Worm (Caenorhabditis elegans) whole organism, L3 larva: Measurements from ENCODE around the gene T24C2.5.

ENCODE experiments used
- ZK546.5 ChIP-seq: sonication (generic microtip); optimal IDR thresholded peaks from 2 replicates; lab custom pipeline; 2017; ENCODE audit warnings: missing biosample characterization, missing genetic modification characterization
- aly-2 ChIP-seq: fragments of 150-350 bp; optimal IDR thresholded peaks from 2 replicates; lab custom pipeline; 2014; ENCODE audit warnings: missing biosample characterization, missing genetic modification characterization
- ama-1 ChIP-seq: fragments of 150-350 bp; optimal IDR thresholded peaks from 2 replicates; lab custom pipeline; 2018
- ceh-28 ChIP-seq: fragments of 150-350 bp; optimal IDR thresholded peaks from 2 replicates; lab custom pipeline; 2014; ENCODE audit warnings: missing biosample characterization, missing genetic modification reagents, missing genetic modification characterization
- egl-27 ChIP-seq: sonication (generic microtip); optimal IDR thresholded peaks from 4 replicates; lab custom pipeline; 2017; ENCODE audit warnings: missing biosample characterization, missing genetic modification reagents, missing genetic modification characterization
- egl-5 ChIP-seq: fragments of 150-350 bp; optimal IDR thresholded peaks from 2 replicates; lab custom pipeline; 2017; ENCODE audit warnings: missing biosample characterization, missing genetic modification reagents, missing genetic modification characterization, inconsistent platforms
- elt-1 ChIP-seq: fragments of 150-350 bp; optimal IDR thresholded peaks from 2 replicates; lab custom pipeline; 2014; ENCODE audit warnings: missing biosample characterization, missing genetic modification characterization
- elt-2 ChIP-seq: sonication (generic microtip); optimal IDR thresholded peaks from 2 replicates; lab custom pipeline; 2016; ENCODE audit warnings: missing genetic modification reagents, mild to moderate bottlenecking, missing genetic modification characterization, missing compliant biosample characterization
- elt-3 ChIP-seq, 3 experiments: fragments of 150-350 bp in 1 of 3; sonication (generic microtip) in 2 of 3; optimal IDR thresholded peaks; 2 replicates in 2 of 3; 4 replicates in 1 of 3; lab custom pipeline; 2014 to 2017; ENCODE audit warnings: missing biosample characterization in 3 of 3, missing genetic modification characterization in 3 of 3
- eor-1 ChIP-seq, 2 experiments: fragments of 150-350 bp; optimal IDR thresholded peaks; 2 replicates each; lab custom pipeline; 2014 to 2018; ENCODE audit warnings: missing biosample characterization in 2 of 2, missing genetic modification characterization in 2 of 2
- fkh-2 ChIP-seq: fragments of 150-350 bp; optimal IDR thresholded peaks from 2 replicates; lab custom pipeline; 2014; ENCODE audit warnings: missing biosample characterization, missing genetic modification reagents, missing genetic modification characterization
- fos-1 ChIP-seq: fragments of 150-350 bp; optimal IDR thresholded peaks from 2 replicates; lab custom pipeline; 2014; ENCODE audit warnings: missing biosample characterization, missing genetic modification characterization
- jun-1 ChIP-seq: fragments of 150-350 bp; optimal IDR thresholded peaks from 2 replicates; lab custom pipeline; 2014; ENCODE audit warnings: missing biosample characterization, missing genetic modification reagents, missing genetic modification characterization
- lin-39 ChIP-seq: fragments of 150-350 bp; optimal IDR thresholded peaks from 2 replicates; lab custom pipeline; 2018; ENCODE audit warnings: missing biosample characterization, missing genetic modification reagents, missing genetic modification characterization
- lsy-12 ChIP-seq: sonication (generic microtip); optimal IDR thresholded peaks from 2 replicates; lab custom pipeline; 2016; ENCODE audit warnings: mild to moderate bottlenecking, missing genetic modification characterization, missing compliant biosample characterization
- mdl-1 ChIP-seq: fragments of 150-350 bp; optimal IDR thresholded peaks from 2 replicates; lab custom pipeline; 2014; ENCODE audit warnings: missing biosample characterization, missing genetic modification characterization
- mml-1 ChIP-seq: fragments of 150-350 bp; sonication (generic microtip); optimal IDR thresholded peaks from 3 replicates; lab custom pipeline; 2014; ENCODE audit warnings: missing biosample characterization, missing genetic modification characterization
- nfya-1 ChIP-seq: sonication (generic microtip); optimal IDR thresholded peaks from 2 replicates; lab custom pipeline; 2017; ENCODE audit warnings: missing genetic modification characterization, mild to moderate bottlenecking, missing compliant biosample characterization, antibody characterized with exemption, moderate library complexity; ENCODE audit not compliant: insufficient read depth
- nhr-12 ChIP-seq: fragments of 150-350 bp; optimal IDR thresholded peaks from 2 replicates; lab custom pipeline; 2014; ENCODE audit warnings: missing biosample characterization, missing genetic modification characterization
- nhr-23 ChIP-seq: fragments of 150-350 bp; optimal IDR thresholded peaks from 2 replicates; lab custom pipeline; 2014; ENCODE audit warnings: missing biosample characterization, missing genetic modification reagents, missing genetic modification characterization
- nhr-237 ChIP-seq: fragments of 150-350 bp; optimal IDR thresholded peaks from 2 replicates; lab custom pipeline; 2014; ENCODE audit warnings: missing biosample characterization, missing genetic modification characterization
- nhr-25 ChIP-seq: sonication (generic microtip); optimal IDR thresholded peaks from 2 replicates; lab custom pipeline; 2017; ENCODE audit warnings: missing biosample characterization, missing genetic modification characterization
- nhr-28 ChIP-seq: fragments of 150-350 bp; optimal IDR thresholded peaks from 2 replicates; lab custom pipeline; 2014; ENCODE audit warnings: missing biosample characterization, missing genetic modification characterization
- nhr-43 ChIP-seq: sonication (generic microtip); optimal IDR thresholded peaks from 2 replicates; lab custom pipeline; 2016; ENCODE audit warnings: mild to moderate bottlenecking, missing genetic modification characterization, missing compliant biosample characterization; ENCODE audit not compliant: poor library complexity, severe bottlenecking
- nhr-76 ChIP-seq: fragments of 150-350 bp; sonication (generic microtip); optimal IDR thresholded peaks from 5 replicates; lab custom pipeline; 2014; ENCODE audit warnings: missing biosample characterization, missing genetic modification characterization
- nhr-77 ChIP-seq: fragments of 150-350 bp; optimal IDR thresholded peaks from 2 replicates; lab custom pipeline; 2014; ENCODE audit warnings: missing biosample characterization, missing genetic modification characterization
- pha-4 ChIP-seq: fragments of 150-350 bp; optimal IDR thresholded peaks from 2 replicates; lab custom pipeline; 2014; ENCODE audit warnings: missing biosample characterization, missing genetic modification reagents, missing genetic modification characterization
- pqm-1 ChIP-seq: fragments of 150-350 bp; optimal IDR thresholded peaks from 2 replicates; lab custom pipeline; 2017; ENCODE audit warnings: missing biosample characterization, missing genetic modification characterization, inconsistent platforms
- skn-1 ChIP-seq: fragments of 150-350 bp; optimal IDR thresholded peaks from 2 replicates; lab custom pipeline; 2014; ENCODE audit warnings: missing biosample characterization, missing genetic modification characterization
- tbx-2 ChIP-seq: sonication (generic microtip); optimal IDR thresholded peaks from 2 replicates; lab custom pipeline; 2016; ENCODE audit warnings: mild to moderate bottlenecking, missing genetic modification characterization, missing compliant biosample characterization
- unc-39 ChIP-seq: sonication (generic microtip); optimal IDR thresholded peaks from 4 replicates; lab custom pipeline; 2017; ENCODE audit warnings: missing biosample characterization, missing genetic modification characterization
- unc-62 ChIP-seq: fragments of 150-350 bp; sonication (generic microtip); optimal IDR thresholded peaks from 4 replicates; lab custom pipeline; 2014; ENCODE audit warnings: missing biosample characterization, missing genetic modification reagents, missing genetic modification characterization
- ztf-11 ChIP-seq: fragments of 150-350 bp; optimal IDR thresholded peaks from 2 replicates; lab custom pipeline; 2014; ENCODE audit warnings: missing biosample characterization, missing genetic modification characterization

T24C2.5 gene

DNA sequence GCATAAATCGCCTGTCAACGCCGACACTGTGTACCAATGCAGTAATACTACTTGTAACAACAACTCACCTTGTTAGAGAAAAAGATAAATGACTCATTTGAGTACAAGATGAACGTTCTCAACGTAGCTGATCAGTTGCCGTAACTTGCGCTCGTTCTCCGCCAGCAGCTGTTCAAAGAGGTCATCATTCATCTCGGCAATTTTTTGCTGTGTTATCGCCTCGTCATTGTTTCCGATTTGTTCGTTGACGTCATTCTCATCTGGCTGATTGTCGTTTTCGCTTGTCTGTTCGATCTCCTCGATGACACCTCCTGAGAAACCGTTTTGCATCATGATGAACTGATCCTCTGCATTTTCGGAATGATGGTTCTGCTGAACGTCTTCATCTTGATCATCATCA is 30.9 kb upstream of the T24C2.5 start:
- TF ChIP-seq elt-3 (tag; optimal IDR thresholded peaks at IDR 0.05; lab: Kevin White, UChicago) (no peak), nfya-1 (tag; lab: Kevin White, UChicago) (no peak), nhr-23 (tag; lab: Kevin White, UChicago) (peak; percentile 69), nhr-43 (peak; percentile 17), egl-5 (tag; lab: Kevin White, UChicago) (no peak), nhr-76 (no peak), nhr-25 (tag; lab: Kevin White, UChicago) (peak; percentile 74), lin-39 (peak; percentile 23), skn-1 (tag; lab: Kevin White, UChicago) (no peak), lsy-12 (tag; lab: Kevin White, UChicago) (no peak), elt-1 (tag; lab: Kevin White, UChicago) (peak; percentile 42), mdl-1 (tag; lab: Kevin White, UChicago) (no peak), eor-1 (tag; optimal IDR thresholded peaks at IDR 0.05; lab: Kevin White, UChicago) (no peak), mml-1 (tag; lab: Kevin White, UChicago) (no peak)
- TF ChIP-seq, all 47 proteins: peak for 5

DNA sequence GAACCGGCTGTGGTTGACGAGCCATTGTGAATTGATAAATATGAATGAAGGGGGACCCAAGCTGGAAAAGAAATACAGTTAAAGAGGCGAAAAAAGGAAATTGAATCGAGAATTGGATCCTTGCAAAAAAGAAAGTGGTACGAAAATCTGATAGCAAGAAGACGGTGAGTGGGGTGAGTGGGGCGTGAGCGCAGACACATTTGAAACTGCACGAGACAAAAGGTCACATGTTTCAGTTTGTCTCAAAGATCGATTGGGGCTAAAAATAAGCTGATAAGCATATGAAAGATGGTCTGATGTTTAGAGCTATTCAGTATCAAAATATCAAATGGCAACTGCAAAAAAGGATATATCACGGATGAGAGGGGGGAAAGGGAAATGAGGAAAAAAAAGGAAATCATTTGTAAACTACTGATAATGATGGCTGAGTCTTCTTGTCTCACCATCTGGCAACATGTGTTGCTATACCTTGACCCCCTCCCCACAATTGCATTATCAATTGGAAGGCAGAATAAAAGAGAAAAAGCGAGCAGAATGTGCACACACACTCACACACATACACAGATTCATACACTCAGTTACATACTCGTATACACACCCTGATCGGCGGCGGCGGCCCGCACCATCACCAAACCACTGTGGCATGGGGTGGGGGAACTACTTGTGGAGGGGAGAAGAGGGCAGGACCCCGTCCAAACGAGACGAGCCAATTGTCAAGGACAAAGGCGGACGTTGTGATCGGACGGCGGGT is 30.2 kb upstream of the T24C2.5 start, which contains the start of gene M163.1:
Gene M163.1 (minus strand): TSS at position 25 of the 751 bp plus-strand sequence.
- TF ChIP-seq lsy-12 (tag; lab: Kevin White, UChicago) (no peak), fos-1 (tag; lab: Kevin White, UChicago) (no peak), pha-4 (tag; lab: Kevin White, UChicago) (no peak), unc-62 (GFP tag; lab: Kevin White, UChicago) (no peak), egl-27 (tag; lab: Kevin White, UChicago) (no peak), nfya-1 (tag; lab: Kevin White, UChicago) (peak; percentile 0), lin-39 (peak; percentile 16), mdl-1 (tag; lab: Kevin White, UChicago) (peak; percentile 21), elt-3 (tag; optimal IDR thresholded peaks at IDR 0.05; lab: Kevin White, UChicago) (no peak), nhr-237 (tag; lab: Kevin White, UChicago) (no peak), aly-2 (no peak), ceh-28 (tag; lab: Kevin White, UChicago) (no peak), nhr-25 (tag; lab: Kevin White, UChicago) (peak; percentile 55), tbx-2 (tag; lab: Kevin White, UChicago) (no peak), nhr-28 (tag; lab: Kevin White, UChicago) (no peak), mml-1 (tag; lab: Kevin White, UChicago) (no peak), ama-1 (lab: Kevin White, UChicago) (no peak), ztf-11 (tag; lab: Kevin White, UChicago) (no peak), nhr-77 (no peak), unc-39 (tag; lab: Kevin White, UChicago) (no peak), nhr-76 (no peak), jun-1 (tag; lab: Kevin White, UChicago) (no peak), elt-1 (tag; lab: Kevin White, UChicago) (no peak), ZK546.5 (tag; lab: Kevin White, UChicago) (no peak), elt-2 (tag; lab: Kevin White, UChicago) (peak; percentile 45), pqm-1 (tag; lab: Kevin White, UChicago) (peak; percentile 13), fkh-2 (no peak), nhr-12 (tag; lab: Kevin White, UChicago) (no peak)

DNA sequence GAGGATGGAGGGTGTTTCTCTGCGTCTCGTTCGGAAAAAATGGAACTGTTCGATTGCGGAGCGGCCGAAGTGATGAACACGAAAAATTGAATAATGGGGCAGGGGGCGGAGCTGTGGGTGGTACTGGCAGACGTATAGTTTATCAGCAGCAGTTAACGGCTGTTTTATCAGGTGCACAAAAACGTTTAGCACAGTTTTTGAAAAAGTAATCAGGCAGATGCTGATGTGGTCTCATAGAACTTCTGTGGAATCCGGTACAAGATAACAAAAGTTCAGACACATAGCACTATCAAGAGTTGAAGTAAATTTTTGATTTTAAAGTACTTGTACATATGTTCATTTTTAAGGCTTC is 29.7 kb upstream of the T24C2.5 start:
- TF ChIP-seq elt-2 (tag; lab: Kevin White, UChicago) (peak; percentile 87), pqm-1 (tag; lab: Kevin White, UChicago) (peak; percentile 40), jun-1 (tag; lab: Kevin White, UChicago) (peak; percentile 34), elt-3 (tag; optimal IDR thresholded peaks at IDR 0.05; lab: Kevin White, UChicago) (no peak)
